Fruit fly (Drosophila melanogaster): Measurements from ENCODE around the gene gzl.
A peak's percentile ranks its signal among the peaks of the same experiment; 100 is the strongest.

gzl gene

DNA sequence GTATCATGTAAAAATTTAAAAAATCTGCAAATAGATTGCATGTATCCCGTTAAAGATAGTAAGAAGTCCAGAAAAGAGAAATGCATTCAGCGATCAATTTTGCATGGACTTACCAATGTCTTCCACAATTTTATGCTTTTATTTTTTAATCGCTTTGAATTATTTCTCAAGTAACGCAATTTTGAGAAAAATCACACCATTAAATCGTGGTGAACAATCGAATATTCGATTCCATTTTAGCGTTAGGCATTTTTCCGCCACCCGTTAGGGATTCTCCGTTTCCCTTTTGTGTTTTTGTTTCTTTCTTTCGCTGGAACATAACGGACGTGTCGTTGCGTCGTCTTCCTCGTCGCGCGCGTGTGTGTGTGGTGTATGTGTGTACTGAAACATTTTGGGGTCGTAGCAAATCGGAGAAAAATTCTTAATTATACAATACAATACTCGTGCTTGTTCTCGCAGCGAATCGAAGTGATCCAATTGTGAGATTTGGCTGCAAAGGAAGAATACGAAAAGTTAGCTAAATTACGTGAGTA lies 23.9 kb downstream of the gzl start, which contains the start of gene gpp (continued):
- TF ChIP-seq zen (tag; optimal IDR thresholded peaks at IDR 0.05) (peak; percentile 26), jing (GFP tag; optimal IDR thresholded peaks at IDR 0.05) (no peak), HLHmδ (GFP tag; optimal IDR thresholded peaks at IDR 0.05) (peak; percentile 63), trem (tag; optimal IDR thresholded peaks at IDR 0.05) (peak; percentile 62), gro (GFP tag; optimal IDR thresholded peaks at IDR 0.05) (peak; percentile 25), CG4820 (GFP tag; optimal IDR thresholded peaks at IDR 0.05) (no peak), CG11247 (GFP tag; IDR thresholded peaks at IDR 0.05) (no peak), hth (optimal IDR thresholded peaks at IDR 0.05) (no peak), CG13624 (GFP tag; optimal IDR thresholded peaks at IDR 0.05) (no peak), grau (tag; optimal IDR thresholded peaks at IDR 0.05) (peak; percentile 9), fu2 (GFP tag; optimal IDR thresholded peaks at IDR 0.05) (no peak), ham (GFP tag; IDR thresholded peaks at IDR 0.05) (no peak), CG17912 (GFP tag; optimal IDR thresholded peaks at IDR 0.05) (peak; percentile 32), ewg (GFP tag; optimal IDR thresholded peaks at IDR 0.05) (no peak), CG7745 (tag; optimal IDR thresholded peaks at IDR 0.05) (peak; percentile 5), fru (optimal IDR thresholded peaks at IDR 0.05) (no peak), CG13296 (GFP tag; optimal IDR thresholded peaks at IDR 0.05) (peak; percentile 31), Opbp (GFP tag; IDR thresholded peaks at IDR 0.05; ENCODE audit: partially characterized antibody) (no peak), CG3065 (GFP tag; optimal IDR thresholded peaks at IDR 0.05) (no peak), h (optimal IDR thresholded peaks at IDR 0.05) (no peak), cwo (GFP tag; optimal IDR thresholded peaks at IDR 0.05) (peak; percentile 59), CG2712 (tag; optimal IDR thresholded peaks at IDR 0.05) (peak; percentile 30), eve (GFP tag; optimal IDR thresholded peaks at IDR 0.05) (peak in 1 of 2 experiments; percentile 80), Hand (GFP tag; optimal IDR thresholded peaks at IDR 0.05) (no peak), tio (GFP tag; optimal IDR thresholded peaks at IDR 0.05) (no peak), CG17829 (tag; optimal IDR thresholded peaks at IDR 0.05) (peak; percentile 38), CG7271 (tag; optimal IDR thresholded peaks at IDR 0.05) (no peak), Lhr (GFP tag; optimal IDR thresholded peaks at IDR 0.05) (peak; percentile 59), PHDP (tag; optimal IDR thresholded peaks at IDR 0.05) (peak; percentile 25), pb (GFP tag; optimal IDR thresholded peaks at IDR 0.05) (no peak), Hmr (GFP tag; optimal IDR thresholded peaks at IDR 0.05) (peak; percentile 12), CG6254 (GFP tag; optimal IDR thresholded peaks at IDR 0.05) (peak; percentile 21), cg (GFP tag; optimal IDR thresholded peaks at IDR 0.05) (peak; percentile 88), CG14050 (GFP tag; IDR thresholded peaks at IDR 0.05) (no peak), Deaf1 (tag; optimal IDR thresholded peaks at IDR 0.05) (peak; percentile 20), pnt (GFP tag; optimal IDR thresholded peaks at IDR 0.05) (no peak), chif (GFP tag; optimal IDR thresholded peaks at IDR 0.05) (peak in 1 of 2 experiments; percentile 34), Sin3A (optimal IDR thresholded peaks at IDR 0.05) (peak; percentile 33), CG30020 (tag; optimal IDR thresholded peaks at IDR 0.05) (peak; percentile 0), NK7.1 (GFP tag; optimal IDR thresholded peaks at IDR 0.05) (no peak), CG13894 (tag; optimal IDR thresholded peaks at IDR 0.05) (no peak), CG16813 (GFP tag; IDR thresholded peaks at IDR 0.05; ENCODE audit: partially characterized antibody) (no peak), btn (GFP tag; optimal IDR thresholded peaks at IDR 0.05) (no peak), pzg (GFP tag; optimal IDR thresholded peaks at IDR 0.05) (peak; percentile 82), pum (GFP tag; optimal IDR thresholded peaks at IDR 0.05) (no peak), Hr39 (optimal IDR thresholded peaks at IDR 0.05) (no peak), HmgZ (tag; optimal IDR thresholded peaks at IDR 0.05) (peak; percentile 32), CG4854 (GFP tag; optimal IDR thresholded peaks at IDR 0.05) (no peak), Mrtf (GFP tag; IDR thresholded peaks at IDR 0.05) (no peak), fd102C (GFP tag; optimal IDR thresholded peaks at IDR 0.05) (no peak), CG15514 (GFP tag; optimal IDR thresholded peaks at IDR 0.05) (peak; percentile 19), CG10543 (GFP tag; optimal IDR thresholded peaks at IDR 0.05) (peak; percentile 21)
